Fruit fly (Drosophila melanogaster) whole organism, embryonic: ENCODE data around the gene CG43800.

Experiments used
- CG1024 ChIP-seq: fragments of 200-800 bp; sonication (Bioruptor generic); IDR thresholded peaks from 2 replicates; pipeline ENCODE4 v1.3.6; 2022; ENCODE audit warnings: missing biosample characterization, missing genetic modification characterization
- CG10431 ChIP-seq: fragments of 200-800 bp; sonication (Bioruptor generic); optimal IDR thresholded peaks from 3 replicates; lab custom pipeline; 2018; ENCODE audit warnings: missing biosample characterization, mild to moderate bottlenecking, missing genetic modification characterization
- CG11456 ChIP-seq: fragments of 200-800 bp; sonication (Bioruptor generic); IDR thresholded peaks from 3 replicates; pipeline ENCODE4 v1.3.6; 2022; ENCODE audit warnings: missing biosample characterization, missing genetic modification characterization
- CG11560 ChIP-seq: fragments of 200-800 bp; sonication (Bioruptor generic); IDR thresholded peaks from 3 replicates; pipeline ENCODE4 v1.3.6; 2022; ENCODE audit warnings: missing biosample characterization, missing genetic modification characterization
- CG13287 ChIP-seq: fragments of 200-800 bp; sonication (Bioruptor generic); IDR thresholded peaks from 2 replicates; pipeline ENCODE4 v1.3.6; 2022; ENCODE audit warnings: missing biosample characterization, missing genetic modification characterization; ENCODE audit not compliant: partially characterized antibody
- CG13296 ChIP-seq: fragments of 200-800 bp; sonication (Bioruptor generic); optimal IDR thresholded peaks from 3 replicates; lab custom pipeline; 2018; ENCODE audit warnings: missing biosample characterization, mild to moderate bottlenecking, missing genetic modification characterization
- CG13624 ChIP-seq: fragments of 200-800 bp; sonication (Bioruptor generic); optimal IDR thresholded peaks from 2 replicates; lab custom pipeline; 2016; ENCODE audit warnings: missing biosample characterization, missing genetic modification characterization
- CG14965 ChIP-seq: fragments of 200-800 bp; sonication (Bioruptor generic); optimal IDR thresholded peaks from 2 replicates; lab custom pipeline; 2016; ENCODE audit warnings: missing biosample characterization, missing genetic modification characterization, borderline replicate concordance
- CG1647 ChIP-seq: fragments of 200-800 bp; sonication (Bioruptor generic); optimal IDR thresholded peaks from 3 replicates; lab custom pipeline; 2016; ENCODE audit warnings: missing biosample characterization, missing genetic modification characterization
- CG16779 ChIP-seq: fragments of 200-800 bp; sonication (Bioruptor generic); IDR thresholded peaks from 2 replicates; pipeline ENCODE4 v1.3.6; 2022; ENCODE audit warnings: missing biosample characterization, missing genetic modification characterization
- CG16863 ChIP-seq: fragments of 200-800 bp; sonication (Bioruptor generic); optimal IDR thresholded peaks from 3 replicates; lab custom pipeline; 2016; ENCODE audit warnings: missing biosample characterization, missing genetic modification characterization
- CG18262 ChIP-seq: fragments of 200-800 bp; optimal IDR thresholded peaks from 3 replicates; lab custom pipeline; 2019; ENCODE audit warnings: missing biosample characterization, mild to moderate bottlenecking, missing genetic modification characterization, moderate library complexity
- CG18476 ChIP-seq: fragments of 200-800 bp; sonication (Bioruptor generic); optimal IDR thresholded peaks from 2 replicates; lab custom pipeline; 2016; ENCODE audit warnings: missing biosample characterization, mild to moderate bottlenecking, missing genetic modification characterization
- CG18619 ChIP-seq: fragments of 200-800 bp; sonication (Bioruptor generic); optimal IDR thresholded peaks from 3 replicates; lab custom pipeline; 2017; ENCODE audit warnings: missing biosample characterization, mild to moderate bottlenecking, missing genetic modification characterization
- CG2199 ChIP-seq: fragments of 200-800 bp; sonication (Bioruptor generic); IDR thresholded peaks from 3 replicates; pipeline ENCODE4 v1.3.6; 2022; ENCODE audit warnings: missing biosample characterization, missing genetic modification characterization
- CG3847 ChIP-seq: fragments of 200-800 bp; sonication (Bioruptor generic); IDR thresholded peaks from 2 replicates; pipeline ENCODE4 v1.3.6; 2022; ENCODE audit warnings: missing biosample characterization, missing genetic modification characterization
- CG4360 ChIP-seq: fragments of 200-800 bp; sonication (Bioruptor generic); IDR thresholded peaks from 2 replicates; pipeline ENCODE4 v1.3.6; 2022; ENCODE audit warnings: missing biosample characterization, missing genetic modification characterization
- CG4404 ChIP-seq: fragments of 200-800 bp; sonication (Bioruptor generic); IDR thresholded peaks from 2 replicates; pipeline ENCODE4 v1.3.6; 2022; ENCODE audit warnings: missing biosample characterization, missing genetic modification characterization
- CG4854 ChIP-seq: fragments of 200-800 bp; sonication (Bioruptor generic); optimal IDR thresholded peaks from 2 replicates; lab custom pipeline; 2016; ENCODE audit warnings: missing biosample characterization, missing genetic modification characterization, inconsistent platforms
- CG7271 ChIP-seq: fragments of 200-800 bp; sonication (Bioruptor generic); optimal IDR thresholded peaks from 2 replicates; lab custom pipeline; 2018; ENCODE audit warnings: missing biosample characterization, mild to moderate bottlenecking, missing genetic modification characterization, moderate library complexity
- CG9437 ChIP-seq: fragments of 200-800 bp; sonication (Bioruptor generic); optimal IDR thresholded peaks from 2 replicates; lab custom pipeline; 2018; ENCODE audit warnings: missing biosample characterization, mild to moderate bottlenecking, missing genetic modification characterization
- CG9817 ChIP-seq: fragments of 200-800 bp; sonication (Bioruptor generic); optimal IDR thresholded peaks from 2 replicates; lab custom pipeline; 2018; ENCODE audit warnings: missing biosample characterization, mild to moderate bottlenecking, missing genetic modification characterization, moderate library complexity
- CHES-1-like ChIP-seq: fragments of 200-800 bp; sonication (Bioruptor generic); optimal IDR thresholded peaks from 2 replicates; lab custom pipeline; 2016; ENCODE audit warnings: missing biosample characterization, missing genetic modification characterization
- CkIIα-i1 ChIP-seq: fragments of 200-800 bp; sonication (Bioruptor generic); IDR thresholded peaks from 2 replicates; pipeline ENCODE4 v1.3.6; 2022; ENCODE audit warnings: missing biosample characterization, missing genetic modification characterization
- Dp ChIP-seq: fragments of 200-800 bp; sonication (Bioruptor generic); optimal IDR thresholded peaks from 2 replicates; lab custom pipeline; 2018; ENCODE audit warnings: missing biosample characterization, mild to moderate bottlenecking, missing genetic modification characterization, moderate library complexity
- HLH4C ChIP-seq: fragments of 200-800 bp; sonication (Bioruptor generic); IDR thresholded peaks from 3 replicates; pipeline ENCODE4 v1.3.6; 2022; ENCODE audit warnings: missing biosample characterization, missing genetic modification characterization; ENCODE audit not compliant: partially characterized antibody
- HLHmδ ChIP-seq: fragments of 200-800 bp; sonication (Bioruptor generic); optimal IDR thresholded peaks from 2 replicates; lab custom pipeline; 2018; ENCODE audit warnings: missing biosample characterization, mild to moderate bottlenecking, missing genetic modification characterization, moderate library complexity
- HmgD ChIP-seq: fragments of 200-800 bp; sonication (Bioruptor generic); optimal IDR thresholded peaks from 3 replicates; lab custom pipeline; 2016; ENCODE audit warnings: missing biosample characterization, missing genetic modification characterization
- Med ChIP-seq: fragments of 200-800 bp; sonication (Bioruptor generic); peaks from one replicate; lab custom pipeline; 2016; ENCODE audit warnings: missing biosample characterization, missing genetic modification characterization, mild to moderate bottlenecking, inconsistent platforms, moderate library complexity
- NC2α ChIP-seq: fragments of 200-800 bp; sonication (Bioruptor generic); optimal IDR thresholded peaks from 2 replicates; lab custom pipeline; 2016; ENCODE audit warnings: missing biosample characterization, missing genetic modification characterization
- NFAT ChIP-seq: fragments of 200-800 bp; sonication (Bioruptor generic); IDR thresholded peaks from 2 replicates; pipeline ENCODE4 v1.3.6; 2022; ENCODE audit warnings: missing biosample characterization, missing genetic modification characterization
- Nf-YC ChIP-seq: fragments of 200-800 bp; optimal IDR thresholded peaks from 3 replicates; lab custom pipeline; 2019; ENCODE audit warnings: missing biosample characterization, mild to moderate bottlenecking, missing genetic modification characterization, moderate library complexity
- az2 ChIP-seq: fragments of 200-800 bp; sonication (Bioruptor generic); optimal IDR thresholded peaks from 3 replicates; lab custom pipeline; 2016; ENCODE audit warnings: missing biosample characterization, missing genetic modification characterization
- bbx ChIP-seq: fragments of 200-800 bp; sonication (Bioruptor generic); IDR thresholded peaks from 2 replicates; pipeline ENCODE4 v1.3.6; 2022; ENCODE audit warnings: missing biosample characterization, missing genetic modification characterization; ENCODE audit not compliant: partially characterized antibody
- br ChIP-seq: fragments of >200 bp; optimal IDR thresholded peaks from 2 replicates; lab custom pipeline; 2017
- chif ChIP-seq, 2 experiments: fragments of 200-800 bp; sonication (Bioruptor generic); optimal IDR thresholded peaks; 3 replicates each; lab custom pipeline; 2016; ENCODE audit warnings: missing biosample characterization in 2 of 2, missing genetic modification characterization in 2 of 2
- crol ChIP-seq: fragments of 200-800 bp; sonication (Bioruptor generic); IDR thresholded peaks from 2 replicates; pipeline ENCODE4 v1.3.6; 2022; ENCODE audit warnings: missing biosample characterization, missing genetic modification characterization
- dysf ChIP-seq: fragments of 200-800 bp; sonication (Bioruptor generic); IDR thresholded peaks from 3 replicates; pipeline ENCODE4 v1.3.6; 2022; ENCODE audit warnings: missing biosample characterization, missing genetic modification characterization
- fd64A ChIP-seq: fragments of 200-800 bp; sonication (Bioruptor generic); optimal IDR thresholded peaks from 3 replicates; lab custom pipeline; 2018; ENCODE audit warnings: missing biosample characterization, mild to moderate bottlenecking, missing genetic modification characterization
- gem ChIP-seq: fragments of 200-800 bp; sonication (Bioruptor generic); optimal IDR thresholded peaks from 2 replicates; lab custom pipeline; 2019; ENCODE audit warnings: missing biosample characterization, mild to moderate bottlenecking, missing genetic modification characterization, moderate library complexity
- nau ChIP-seq: fragments of 200-800 bp; sonication (Bioruptor generic); optimal IDR thresholded peaks from 3 replicates; lab custom pipeline; 2017; ENCODE audit warnings: missing biosample characterization, mild to moderate bottlenecking, missing genetic modification characterization, missing genetic modification reagents
- phol ChIP-seq: fragments of 200-800 bp; sonication (Bioruptor generic); optimal IDR thresholded peaks from 3 replicates; lab custom pipeline; 2018; ENCODE audit warnings: missing biosample characterization, mild to moderate bottlenecking, missing genetic modification characterization, moderate library complexity
- pros ChIP-seq: fragments of 200-800 bp; sonication (Bioruptor generic); optimal IDR thresholded peaks from 3 replicates; lab custom pipeline; 2019; ENCODE audit warnings: missing biosample characterization, mild to moderate bottlenecking, missing genetic modification characterization, moderate library complexity
- pzg ChIP-seq: fragments of 200-800 bp; sonication (Bioruptor generic); optimal IDR thresholded peaks from 3 replicates; lab custom pipeline; 2018; ENCODE audit warnings: missing biosample characterization, mild to moderate bottlenecking, missing genetic modification characterization, moderate library complexity
- run ChIP-seq: fragments of 200-800 bp; sonication (Bioruptor generic); optimal IDR thresholded peaks from 3 replicates; lab custom pipeline; 2018; ENCODE audit warnings: missing biosample characterization, mild to moderate bottlenecking, missing genetic modification characterization
- schlank ChIP-seq: fragments of 200-800 bp; sonication (Bioruptor generic); optimal IDR thresholded peaks from 2 replicates; lab custom pipeline; 2018; ENCODE audit warnings: missing biosample characterization, mild to moderate bottlenecking, missing genetic modification characterization
- sob ChIP-seq: fragments of 200-800 bp; sonication (Bioruptor generic); IDR thresholded peaks from 2 replicates; pipeline ENCODE4 v1.3.6; 2022; ENCODE audit warnings: missing biosample characterization, missing genetic modification characterization
- stwl ChIP-seq: fragments of 200-800 bp; sonication (Bioruptor generic); optimal IDR thresholded peaks from 3 replicates; lab custom pipeline; 2018; ENCODE audit warnings: missing biosample characterization, mild to moderate bottlenecking, missing genetic modification characterization, moderate library complexity
- wdn ChIP-seq: fragments of 200-800 bp; sonication (Bioruptor generic); IDR thresholded peaks from 2 replicates; pipeline ENCODE4 v1.3.6; 2022; ENCODE audit warnings: missing biosample characterization, missing genetic modification characterization
- wek ChIP-seq: fragments of 200-800 bp; sonication (Bioruptor generic); optimal IDR thresholded peaks from 3 replicates; lab custom pipeline; 2018; ENCODE audit warnings: missing biosample characterization, mild to moderate bottlenecking, missing genetic modification characterization, moderate library complexity
- wor ChIP-seq: fragments of 200-800 bp; sonication (Bioruptor generic); IDR thresholded peaks from 2 replicates; pipeline ENCODE4 v1.3.6; 2022; ENCODE audit warnings: missing biosample characterization, missing genetic modification characterization
- zen2 ChIP-seq: fragments of 200-800 bp; sonication (Bioruptor generic); IDR thresholded peaks from 3 replicates; pipeline ENCODE4 v1.3.6; 2022; ENCODE audit warnings: missing biosample characterization, missing genetic modification characterization; ENCODE audit not compliant: partially characterized antibody

CG43800 gene

dm6 chr2L:7254712-7255183 lies 22.1 kb upstream of the CG43800 start (continued):
- no peak for TF ChIP-seq CG16779 (GFP tag; lab: Robert Waterston, UW)
- TF ChIP-seq CG7271 (tag; lab: Kevin White, UChicago), result no peak
- TF ChIP-seq CG4360 (GFP tag; lab: Robert Waterston, UW), result no peak
- no peak for TF ChIP-seq HLHmδ (GFP tag; lab: Kevin White, UChicago)
- TF ChIP-seq wek (GFP tag; lab: Kevin White, UChicago), result no peak
- no peak for TF ChIP-seq CG1647 (GFP tag; lab: Kevin White, UChicago)
- TF ChIP-seq CG9817 (tag; lab: Kevin White, UChicago), result no peak
- TF ChIP-seq Med (GFP tag; lab: Kevin White, UChicago), result peak; percentile 83
- TF ChIP-seq CG13624 (GFP tag; lab: Kevin White, UChicago), result no peak
- TF ChIP-seq Dp (GFP tag; lab: Kevin White, UChicago), result no peak
- no peak for TF ChIP-seq CG14965 (GFP tag; lab: Kevin White, UChicago)
- no peak for TF ChIP-seq CG11560
- TF ChIP-seq NFAT (GFP tag; lab: Robert Waterston, UW), result no peak
- TF ChIP-seq CG18476 (GFP tag; lab: Kevin White, UChicago), result no peak
- 0 out of 3 replicates have a peak, but pooled peaks have one; percentile 11 for TF ChIP-seq HLH4C (GFP tag; lab: Robert Waterston, UW)
- TF ChIP-seq CG13287 (GFP tag; lab: Robert Waterston, UW), result peak; percentile 44
- TF ChIP-seq dysf (GFP tag; lab: Robert Waterston, UW), result no peak
- no peak for TF ChIP-seq bbx (GFP tag; lab: Robert Waterston, UW)
- TF ChIP-seq stwl (tag; lab: Kevin White, UChicago), result peak; percentile 7
- peak; percentile 37 for TF ChIP-seq gem (tag; lab: Kevin White, UChicago)
- no peak for TF ChIP-seq CG10431
- TF ChIP-seq CHES-1-like (GFP tag; lab: Kevin White, UChicago), result no peak
- TF ChIP-seq az2 (GFP tag; lab: Kevin White, UChicago), result no peak
- TF ChIP-seq schlank (tag; lab: Kevin White, UChicago), result no peak
- no peak for TF ChIP-seq NC2α (GFP tag; lab: Kevin White, UChicago)
- no peak for TF ChIP-seq CG16863
- TF ChIP-seq nau (GFP tag; lab: Kevin White, UChicago), result no peak
- TF ChIP-seq phol (tag; lab: Kevin White, UChicago), result no peak
- no peak for TF ChIP-seq Nf-YC (tag; lab: Kevin White, UChicago)
- no peak for TF ChIP-seq pros
- TF ChIP-seq wdn (GFP tag; lab: Robert Waterston, UW), result no peak
- TF ChIP-seq CG2199 (GFP tag; lab: Robert Waterston, UW), result 0 out of 3 replicates have a peak, but pooled peaks have one; percentile 16
- no peak for TF ChIP-seq sob (GFP tag; lab: Robert Waterston, UW)
- TF ChIP-seq CG4404 (GFP tag; lab: Robert Waterston, UW), result no peak
- TF ChIP-seq CG3847 (GFP tag; lab: Robert Waterston, UW), result no peak
- no peak for TF ChIP-seq CG18262 (tag; lab: Kevin White, UChicago)
- TF ChIP-seq HmgD (GFP tag; lab: Kevin White, UChicago), result no peak
- no peak for TF ChIP-seq CG18619 (GFP tag; lab: Kevin White, UChicago)
- no peak for TF ChIP-seq CG11456
- TF ChIP-seq crol (GFP tag; lab: Robert Waterston, UW), result no peak
- TF ChIP-seq pzg (GFP tag; lab: Kevin White, UChicago), result no peak
- no peak for TF ChIP-seq CG4854 (GFP tag; lab: Kevin White, UChicago)
- peak; percentile 53 for TF ChIP-seq CG13296 (GFP tag; lab: Kevin White, UChicago)
- TF ChIP-seq CG9437 (GFP tag; lab: Kevin White, UChicago), result no peak
- TF ChIP-seq wor (GFP tag; lab: Robert Waterston, UW), result no peak
- 0 out of 3 replicates have a peak, but pooled peaks have one; percentile 29 for TF ChIP-seq zen2 (GFP tag; lab: Robert Waterston, UW)
- TF ChIP-seq CkIIα-i1 (GFP tag; lab: Robert Waterston, UW), result no peak
- TF ChIP-seq CG1024 (GFP tag; lab: Robert Waterston, UW), result no peak
- TF ChIP-seq br, result no peak
- no peak for TF ChIP-seq chif (GFP tag; optimal IDR thresholded peaks at IDR 0.05; lab: Kevin White, UChicago)
- no peak for TF ChIP-seq fd64A (GFP tag; lab: Kevin White, UChicago)
- no peak for TF ChIP-seq run
